Fruit fly (Drosophila melanogaster) whole organism, pupa: ENCODE results near the gene CG14568.

Experiments
- CG10348 ChIP-seq: fragments of 200-800 bp; sonication (Bioruptor generic); IDR thresholded peaks from 2 replicates; pipeline ENCODE4 v1.3.6; 2022; ENCODE audit warnings: missing biosample characterization, missing genetic modification characterization
- CG12605 ChIP-seq: fragments of 200-800 bp; sonication (Bioruptor generic); IDR thresholded peaks from 2 replicates; pipeline ENCODE4 v1.3.6; 2022; ENCODE audit warnings: missing biosample characterization, missing genetic modification characterization
- CG13204 ChIP-seq: fragments of 200-800 bp; sonication (Bioruptor generic); optimal IDR thresholded peaks from 2 replicates; lab custom pipeline; 2018; ENCODE audit warnings: missing biosample characterization, mild to moderate bottlenecking, missing genetic modification characterization, moderate library complexity
- CG14655 ChIP-seq: fragments of 200-800 bp; sonication (Bioruptor generic); optimal IDR thresholded peaks from 3 replicates; lab custom pipeline; 2017; ENCODE audit warnings: mild to moderate bottlenecking, missing biosample characterization, missing genetic modification reagents, missing genetic modification characterization
- CG15710 ChIP-seq: fragments of 200-800 bp; sonication (Bioruptor generic); optimal IDR thresholded peaks from 2 replicates; lab custom pipeline; 2018; ENCODE audit warnings: missing biosample characterization, mild to moderate bottlenecking, missing genetic modification characterization, moderate library complexity
- CG17806 ChIP-seq: fragments of 200-800 bp; sonication (Bioruptor generic); optimal IDR thresholded peaks from 2 replicates; lab custom pipeline; 2018; ENCODE audit warnings: missing biosample characterization, mild to moderate bottlenecking, missing genetic modification characterization, moderate library complexity
- CG32121 ChIP-seq: fragments of 200-800 bp; sonication (Bioruptor generic); IDR thresholded peaks from 2 replicates; pipeline ENCODE4 v1.3.6; 2022; ENCODE audit warnings: missing biosample characterization, missing genetic modification characterization
- CG34367 ChIP-seq: fragments of 200-800 bp; sonication (Bioruptor generic); optimal IDR thresholded peaks from 2 replicates; lab custom pipeline; 2018; ENCODE audit warnings: missing biosample characterization, mild to moderate bottlenecking, missing genetic modification characterization
- CG4496 ChIP-seq: fragments of 200-800 bp; sonication (Bioruptor generic); IDR thresholded peaks from 3 replicates; pipeline ENCODE4 v1.3.6; 2022; ENCODE audit warnings: missing biosample characterization, missing genetic modification characterization
- CG8159 ChIP-seq: fragments of 200-800 bp; sonication (Bioruptor generic); optimal IDR thresholded peaks from 3 replicates; lab custom pipeline; 2018; ENCODE audit warnings: missing biosample characterization, mild to moderate bottlenecking, missing genetic modification characterization, moderate library complexity
- CG8301 ChIP-seq: fragments of 200-800 bp; sonication (Bioruptor generic); optimal IDR thresholded peaks from 2 replicates; lab custom pipeline; 2018; ENCODE audit warnings: missing biosample characterization, mild to moderate bottlenecking, missing genetic modification characterization
- CG9948 ChIP-seq: fragments of 200-800 bp; sonication (Bioruptor generic); optimal IDR thresholded peaks from 2 replicates; lab custom pipeline; 2018; ENCODE audit warnings: missing biosample characterization, mild to moderate bottlenecking, missing genetic modification characterization, moderate library complexity
- D1 ChIP-seq: fragments of 200-800 bp; sonication (Bioruptor generic); optimal IDR thresholded peaks from 2 replicates; lab custom pipeline; 2018; ENCODE audit warnings: missing biosample characterization, mild to moderate bottlenecking, missing genetic modification characterization, moderate library complexity
- EcR ChIP-seq: fragments of 200-800 bp; sonication (Bioruptor generic); optimal IDR thresholded peaks from 3 replicates; lab custom pipeline; 2019; ENCODE audit warnings: missing biosample characterization, missing genetic modification characterization, mild to moderate bottlenecking, moderate library complexity, missing genetic modification reagents
- Ets98B ChIP-seq: fragments of 200-800 bp; sonication (Bioruptor generic); IDR thresholded peaks from 2 replicates; pipeline ENCODE4 v1.3.6; 2022; ENCODE audit warnings: missing biosample characterization, missing genetic modification characterization
- Pif1A ChIP-seq: fragments of 200-800 bp; sonication (Bioruptor generic); optimal IDR thresholded peaks from 3 replicates; lab custom pipeline; 2016; ENCODE audit warnings: missing biosample characterization, missing genetic modification characterization
- Pif1B ChIP-seq: fragments of 200-800 bp; sonication (Bioruptor generic); optimal IDR thresholded peaks from 3 replicates; lab custom pipeline; 2016; ENCODE audit warnings: missing biosample characterization, missing genetic modification characterization
- Snoo ChIP-seq: fragments of 200-800 bp; sonication (Bioruptor generic); optimal IDR thresholded peaks from 3 replicates; lab custom pipeline; 2017; ENCODE audit warnings: missing biosample characterization, mild to moderate bottlenecking, missing genetic modification characterization, inconsistent platforms
- fd96Ca ChIP-seq: fragments of 200-800 bp; sonication (Bioruptor generic); IDR thresholded peaks from 3 replicates; pipeline ENCODE4 v1.3.6; 2022; ENCODE audit warnings: missing biosample characterization, missing genetic modification characterization
- gl ChIP-seq: fragments of 200-800 bp; sonication (Bioruptor generic); optimal IDR thresholded peaks from 2 replicates; lab custom pipeline; 2018; ENCODE audit warnings: missing biosample characterization, mild to moderate bottlenecking, missing genetic modification characterization
- rn ChIP-seq: fragments of 200-800 bp; sonication (Bioruptor generic); IDR thresholded peaks from 2 replicates; pipeline ENCODE4 v1.3.6; 2022; ENCODE audit warnings: missing biosample characterization, missing genetic modification characterization

CG14568 gene

DNA sequence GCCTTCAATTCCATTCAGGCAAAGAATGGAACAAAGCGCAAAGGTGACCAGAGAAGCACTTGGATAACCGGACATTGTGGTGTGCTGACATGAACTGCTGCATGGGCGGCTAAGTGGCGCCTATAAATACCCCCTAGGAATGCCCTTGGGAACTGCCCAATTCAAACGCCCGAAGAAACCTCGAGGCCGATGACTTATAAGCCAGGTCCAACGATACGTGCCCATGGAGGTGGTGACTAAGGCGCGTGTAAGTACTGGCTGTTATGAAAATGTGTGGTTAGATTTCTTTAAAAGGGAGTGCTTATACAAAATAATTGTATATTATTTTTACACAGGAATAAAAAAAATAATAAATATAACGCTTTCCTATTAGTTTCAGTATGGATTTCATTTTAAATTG, 2.9 kb downstream of the CG14568 start, which contains the start of gene CG14570:
TSS of gene CG14570 (minus strand) at position 101 of the 400 bp plus-strand sequence.
- TF ChIP-seq rn (GFP tag; lab: Robert Waterston, UW) (no peak), CG15710 (tag; lab: Kevin White, UChicago) (no peak), CG9948 (tag; lab: Kevin White, UChicago) (no peak), CG4496 (GFP tag; lab: Robert Waterston, UW) (no peak), CG10348 (GFP tag; lab: Robert Waterston, UW) (no peak), CG8159 (tag; lab: Kevin White, UChicago) (no peak), CG17806 (tag; lab: Kevin White, UChicago) (no peak), D1 (tag; lab: Kevin White, UChicago) (no peak), CG14655 (GFP tag; lab: Kevin White, UChicago) (no peak), Snoo (tag; lab: Kevin White, UChicago) (no peak), EcR (GFP tag; lab: Kevin White, UChicago) (no peak), CG12605 (GFP tag; lab: Robert Waterston, UW) (no peak), Pif1B (GFP tag; lab: Kevin White, UChicago) (no peak), CG8301 (no peak), CG13204 (no peak)

DNA sequence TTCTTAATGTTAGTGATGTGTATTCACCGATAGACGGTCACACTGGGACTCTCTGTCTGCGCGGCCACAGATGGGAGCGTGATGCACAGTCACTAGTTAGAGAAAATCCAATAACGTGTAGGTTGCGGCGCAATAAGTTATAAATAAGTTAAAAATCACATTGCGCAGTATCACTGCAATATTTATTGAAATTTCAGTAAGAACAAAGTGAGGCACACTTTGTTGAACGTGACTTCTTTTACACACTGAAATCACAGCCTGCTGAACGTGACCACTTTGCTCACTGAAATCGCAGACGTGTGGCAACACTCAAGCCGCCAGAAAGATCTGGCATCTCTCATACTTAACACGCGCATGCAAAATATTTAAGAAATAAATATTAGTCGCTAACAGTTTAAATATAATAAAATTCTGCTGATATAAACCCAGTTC, 4.7 kb downstream of the CG14568 start, which contains the start of the genes CG11247 and Polr2H:
TSS of gene CG11247 (minus strand) at position 191 of the 432 bp plus-strand sequence.
TSS of gene Polr2H (plus strand) at position 317 of the 432 bp plus-strand sequence.
- TF ChIP-seq D1 (tag; lab: Kevin White, UChicago) (peak; percentile 63), CG10348 (GFP tag; lab: Robert Waterston, UW) (peak; percentile 83), Ets98B (GFP tag; lab: Robert Waterston, UW) (peak; percentile 89), CG4496 (GFP tag; lab: Robert Waterston, UW) (peak; percentile 92), CG8159 (tag; lab: Kevin White, UChicago) (peak; percentile 75), CG12605 (GFP tag; lab: Robert Waterston, UW) (peak; percentile 63; the same call in 1 of the 2 replicates), CG17806 (tag; lab: Kevin White, UChicago) (peak; percentile 78), EcR (GFP tag; lab: Kevin White, UChicago) (no peak), CG13204 (no peak), fd96Ca (GFP tag; lab: Robert Waterston, UW) (peak; percentile 94), CG34367 (tag; lab: Kevin White, UChicago) (peak; percentile 77), Pif1B (GFP tag; lab: Kevin White, UChicago) (peak; percentile 68), CG32121 (GFP tag; lab: Robert Waterston, UW) (peak; percentile 87), Snoo (tag; lab: Kevin White, UChicago) (peak; percentile 74), CG15710 (tag; lab: Kevin White, UChicago) (peak; percentile 81), CG14655 (GFP tag; lab: Kevin White, UChicago) (peak; percentile 79), Pif1A (GFP tag; lab: Kevin White, UChicago) (peak; percentile 82), CG8301 (peak; percentile 80), gl (tag; lab: Kevin White, UChicago) (peak; percentile 44), CG9948 (tag; lab: Kevin White, UChicago) (peak; percentile 81), rn (GFP tag; lab: Robert Waterston, UW) (peak; percentile 87)

DNA sequence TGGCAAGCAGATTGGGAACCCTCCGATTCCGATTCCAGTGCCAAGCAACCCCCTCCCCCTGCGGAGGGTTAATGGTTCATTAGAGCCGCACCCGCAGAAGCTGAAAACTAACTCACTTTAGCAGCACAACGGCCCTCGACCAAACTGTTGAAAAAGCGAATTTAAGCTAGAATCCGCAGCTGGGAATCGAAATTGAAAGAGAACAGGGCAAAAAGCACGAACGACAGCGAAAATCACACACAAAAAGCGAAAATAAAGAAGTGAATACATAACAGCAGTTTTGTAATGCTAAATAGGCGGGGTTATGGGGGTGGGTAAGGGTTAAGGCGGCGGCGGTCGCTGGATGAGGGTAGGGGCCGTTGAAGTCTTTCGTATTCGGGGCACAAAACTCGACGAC, 5.6 kb downstream of the CG14568 start:
- TF ChIP-seq EcR (GFP tag; lab: Kevin White, UChicago) (no peak), Ets98B (GFP tag; lab: Robert Waterston, UW) (no peak), Pif1A (GFP tag; lab: Kevin White, UChicago) (no peak), CG34367 (tag; lab: Kevin White, UChicago) (no peak), CG17806 (tag; lab: Kevin White, UChicago) (no peak), CG15710 (tag; lab: Kevin White, UChicago) (no peak), CG32121 (GFP tag; lab: Robert Waterston, UW) (no peak), CG8301 (no peak), CG12605 (GFP tag; lab: Robert Waterston, UW) (no peak), gl (tag; lab: Kevin White, UChicago) (no peak), fd96Ca (GFP tag; lab: Robert Waterston, UW) (no peak), CG4496 (GFP tag; lab: Robert Waterston, UW) (no peak)
- TF ChIP-seq, all 21 proteins: peak for 0

DNA sequence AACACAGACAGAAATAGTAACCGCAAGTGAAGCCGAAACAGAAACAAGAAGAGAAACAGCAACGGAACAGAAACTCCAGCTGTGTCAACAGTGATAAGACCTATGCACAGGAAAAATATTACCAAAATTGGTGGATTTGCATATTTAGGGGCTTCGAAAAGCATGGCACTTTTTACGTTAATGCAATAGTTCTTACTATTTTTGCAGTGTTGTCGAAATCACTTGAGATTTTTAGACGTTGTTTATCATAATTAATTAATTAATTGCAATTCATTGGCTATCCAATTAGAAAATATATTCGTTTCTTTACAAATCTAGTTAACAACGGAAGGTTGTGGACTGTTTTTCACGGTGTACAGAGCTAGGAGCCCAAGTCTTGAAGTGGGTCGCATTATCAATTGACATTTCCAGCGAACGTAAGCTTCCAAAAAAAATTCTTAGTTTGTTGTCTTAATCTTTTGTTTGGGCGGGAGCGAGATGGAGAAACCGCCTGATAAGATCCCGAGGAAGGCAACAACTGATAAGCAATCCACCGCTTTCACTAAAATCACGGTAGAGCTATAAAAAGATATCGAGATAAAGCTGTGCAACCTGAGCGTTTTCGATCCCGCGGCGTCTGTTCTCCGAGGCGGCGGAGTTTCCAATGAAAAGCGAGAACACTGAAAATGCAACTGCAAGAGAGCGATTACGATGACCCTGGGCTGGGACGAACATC, 6.1 kb downstream of the CG14568 start:
- TF ChIP-seq rn (GFP tag; lab: Robert Waterston, UW) (no peak), CG8301 (no peak), CG8159 (tag; lab: Kevin White, UChicago) (no peak), CG4496 (GFP tag; lab: Robert Waterston, UW) (no peak), fd96Ca (GFP tag; lab: Robert Waterston, UW) (no peak), gl (tag; lab: Kevin White, UChicago) (no peak), Pif1B (GFP tag; lab: Kevin White, UChicago) (no peak), CG15710 (tag; lab: Kevin White, UChicago) (no peak), D1 (tag; lab: Kevin White, UChicago) (no peak), Pif1A (GFP tag; lab: Kevin White, UChicago) (no peak), CG9948 (tag; lab: Kevin White, UChicago) (no peak), CG32121 (GFP tag; lab: Robert Waterston, UW) (no peak), Snoo (tag; lab: Kevin White, UChicago) (no peak), CG13204 (no peak), CG17806 (tag; lab: Kevin White, UChicago) (no peak), Ets98B (GFP tag; lab: Robert Waterston, UW) (no peak), CG12605 (GFP tag; lab: Robert Waterston, UW) (no peak)
